Worm (Caenorhabditis elegans) whole organism, L2 larva: Measurements from ENCODE around the gene str-119.
"Not testable (repeated sequence)": the region's sequence is repeated elsewhere in the genome, so short reads cannot be mapped to it uniquely, and the experiment has no call there.

Experiments used
- C34F6.9 ChIP-seq: fragments of 150-350 bp; optimal IDR thresholded peaks from 2 replicates; lab custom pipeline; 2014; ENCODE audit warnings: missing biosample characterization, missing genetic modification characterization
- Y55F3AM.14 ChIP-seq: fragments of 200-800 bp; sonication (Bioruptor generic); optimal IDR thresholded peaks from 2 replicates; lab custom pipeline; 2018; ENCODE audit warnings: mild to moderate bottlenecking, missing genetic modification characterization, missing compliant biosample characterization
- fos-1 ChIP-seq: fragments of 150-350 bp; optimal IDR thresholded peaks from 2 replicates; lab custom pipeline; 2014; ENCODE audit warnings: missing biosample characterization, missing genetic modification characterization
- lsy-2 ChIP-seq, 2 experiments: fragments of 150-350 bp in 1 of 2; sonication (generic microtip) in 1 of 2; optimal IDR thresholded peaks; 2 replicates each; lab custom pipeline; 2014 to 2017; ENCODE audit warnings: missing biosample characterization in 2 of 2, missing genetic modification characterization in 2 of 2
- nhr-10 ChIP-seq: sonication (generic microtip); optimal IDR thresholded peaks from 2 replicates; lab custom pipeline; 2017; ENCODE audit warnings: missing biosample characterization, missing genetic modification characterization
- nhr-25 ChIP-seq: fragments of 150-350 bp; sonication (generic microtip); optimal IDR thresholded peaks from 3 replicates; lab custom pipeline; 2014; ENCODE audit warnings: missing biosample characterization, missing genetic modification characterization
- snpc-4 ChIP-seq: fragments of 150-350 bp; optimal IDR thresholded peaks from 2 replicates; lab custom pipeline; 2014; ENCODE audit warnings: missing biosample characterization, missing genetic modification characterization
- unc-39 ChIP-seq: fragments of 150-350 bp; optimal IDR thresholded peaks from 2 replicates; lab custom pipeline; 2014; ENCODE audit warnings: missing biosample characterization, missing genetic modification characterization
- zag-1 ChIP-seq: fragments of 150-350 bp; optimal IDR thresholded peaks from 2 replicates; lab custom pipeline; 2014; ENCODE audit warnings: missing biosample characterization, missing genetic modification characterization

The str-119 gene

ce11 chrV:2428024-2428423 is at the start of gene str-119:
str-119 (minus strand) TSS chrV:2428124.
- TF ChIP-seq zag-1; Y55F3AM.14 (GFP tag; lab: Kevin White, UChicago); unc-39: not testable (repeated sequence)

ce11 chrV:2453114-2453513 is 25.2 kb upstream of the str-119 start, which contains the start of gene F56A4.3:
F56A4.3 (plus strand) TSS chrV:2453414.
- TF ChIP-seq lsy-2 (tag; optimal IDR thresholded peaks at IDR 0.05; lab: Kevin White, UChicago); C34F6.9 (tag; lab: Kevin White, UChicago); nhr-10 (tag; lab: Kevin White, UChicago): not testable (repeated sequence)

DNA sequence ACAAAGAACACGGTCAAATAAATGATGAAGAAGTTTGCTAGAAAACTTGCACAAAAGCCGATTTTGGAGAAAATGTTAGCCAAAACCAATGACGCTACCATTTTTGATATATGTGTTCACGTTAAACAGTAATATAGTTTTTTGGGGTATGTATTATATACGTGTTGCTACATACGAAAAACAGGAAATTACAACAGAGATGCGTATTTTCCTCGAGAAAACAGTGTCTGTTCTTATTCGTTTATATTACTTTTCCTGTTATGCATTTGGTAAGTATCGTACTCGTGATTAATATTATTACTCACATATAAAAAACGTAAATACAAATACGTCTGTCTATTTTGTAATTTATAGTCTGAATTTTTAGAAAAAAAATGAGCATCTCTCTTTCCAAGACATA is 20.7 kb downstream of the str-119 start, which contains the start of gene str-265:
Gene str-265, minus strand, starts transcription at position 101 of the 400 bp plus-strand sequence.
- TF ChIP-seq nhr-25, fos-1, snpc-4 (tag; lab: Kevin White, UChicago): not testable (repeated sequence)
